Worm (Caenorhabditis elegans) whole organism, L3 larva: ENCODE measurements around the gene R06F6.8.

Experiments
- R02D3.7 ChIP-seq: fragments of 150-350 bp; optimal IDR thresholded peaks from 2 replicates; lab custom pipeline; 2014; ENCODE audit warnings: missing biosample characterization, missing genetic modification characterization
- aly-2 ChIP-seq: fragments of 150-350 bp; optimal IDR thresholded peaks from 2 replicates; lab custom pipeline; 2014; ENCODE audit warnings: missing biosample characterization, missing genetic modification characterization
- ceh-16 ChIP-seq: sonication (generic microtip); optimal IDR thresholded peaks from 2 replicates; lab custom pipeline; 2017; ENCODE audit warnings: missing biosample characterization, missing genetic modification characterization
- ceh-28 ChIP-seq: fragments of 150-350 bp; optimal IDR thresholded peaks from 2 replicates; lab custom pipeline; 2014; ENCODE audit warnings: missing biosample characterization, missing genetic modification reagents, missing genetic modification characterization
- ceh-82 ChIP-seq: fragments of 150-350 bp; optimal IDR thresholded peaks from 2 replicates; lab custom pipeline; 2014; ENCODE audit warnings: missing biosample characterization, missing genetic modification characterization
- daf-12 ChIP-seq: fragments of 150-350 bp; optimal IDR thresholded peaks from 2 replicates; lab custom pipeline; 2014; ENCODE audit warnings: missing biosample characterization, missing genetic modification reagents, missing genetic modification characterization
- egl-27 ChIP-seq: sonication (generic microtip); optimal IDR thresholded peaks from 4 replicates; lab custom pipeline; 2017; ENCODE audit warnings: missing biosample characterization, missing genetic modification reagents, missing genetic modification characterization
- elt-2 ChIP-seq: sonication (generic microtip); optimal IDR thresholded peaks from 2 replicates; lab custom pipeline; 2016; ENCODE audit warnings: missing genetic modification reagents, mild to moderate bottlenecking, missing genetic modification characterization, missing compliant biosample characterization
- elt-3 ChIP-seq, 3 experiments: fragments of 150-350 bp in 1 of 3; sonication (generic microtip) in 2 of 3; optimal IDR thresholded peaks; 2 replicates in 2 of 3; 4 replicates in 1 of 3; lab custom pipeline; 2014 to 2017; ENCODE audit warnings: missing biosample characterization in 3 of 3, missing genetic modification characterization in 3 of 3
- fkh-10 ChIP-seq: sonication (generic microtip); optimal IDR thresholded peaks from 2 replicates; lab custom pipeline; 2017; ENCODE audit warnings: missing biosample characterization, missing genetic modification reagents, missing genetic modification characterization
- fkh-2 ChIP-seq: fragments of 150-350 bp; optimal IDR thresholded peaks from 2 replicates; lab custom pipeline; 2014; ENCODE audit warnings: missing biosample characterization, missing genetic modification reagents, missing genetic modification characterization
- fos-1 ChIP-seq: fragments of 150-350 bp; optimal IDR thresholded peaks from 2 replicates; lab custom pipeline; 2014; ENCODE audit warnings: missing biosample characterization, missing genetic modification characterization
- hmg-11 ChIP-seq: sonication (generic microtip); optimal IDR thresholded peaks from 2 replicates; lab custom pipeline; 2016; ENCODE audit warnings: missing genetic modification characterization, missing compliant biosample characterization
- jun-1 ChIP-seq: fragments of 150-350 bp; optimal IDR thresholded peaks from 2 replicates; lab custom pipeline; 2014; ENCODE audit warnings: missing biosample characterization, missing genetic modification reagents, missing genetic modification characterization
- lin-15B ChIP-seq: fragments of 150-350 bp; optimal IDR thresholded peaks from 2 replicates; lab custom pipeline; 2014; ENCODE audit warnings: missing biosample characterization, missing genetic modification characterization
- lin-39 ChIP-seq: fragments of 150-350 bp; optimal IDR thresholded peaks from 2 replicates; lab custom pipeline; 2018; ENCODE audit warnings: missing biosample characterization, missing genetic modification reagents, missing genetic modification characterization
- lsy-12 ChIP-seq: sonication (generic microtip); optimal IDR thresholded peaks from 2 replicates; lab custom pipeline; 2016; ENCODE audit warnings: mild to moderate bottlenecking, missing genetic modification characterization, missing compliant biosample characterization
- mml-1 ChIP-seq: fragments of 150-350 bp; sonication (generic microtip); optimal IDR thresholded peaks from 3 replicates; lab custom pipeline; 2014; ENCODE audit warnings: missing biosample characterization, missing genetic modification characterization
- nfya-1 ChIP-seq: sonication (generic microtip); optimal IDR thresholded peaks from 2 replicates; lab custom pipeline; 2017; ENCODE audit warnings: missing genetic modification characterization, mild to moderate bottlenecking, missing compliant biosample characterization, antibody characterized with exemption, moderate library complexity; ENCODE audit not compliant: insufficient read depth
- nhr-11 ChIP-seq: fragments of 150-350 bp; optimal IDR thresholded peaks from 2 replicates; lab custom pipeline; 2014; ENCODE audit warnings: missing biosample characterization, missing genetic modification characterization
- nhr-23 ChIP-seq: fragments of 150-350 bp; optimal IDR thresholded peaks from 2 replicates; lab custom pipeline; 2014; ENCODE audit warnings: missing biosample characterization, missing genetic modification reagents, missing genetic modification characterization
- nhr-25 ChIP-seq: sonication (generic microtip); optimal IDR thresholded peaks from 2 replicates; lab custom pipeline; 2017; ENCODE audit warnings: missing biosample characterization, missing genetic modification characterization
- nhr-28 ChIP-seq: fragments of 150-350 bp; optimal IDR thresholded peaks from 2 replicates; lab custom pipeline; 2014; ENCODE audit warnings: missing biosample characterization, missing genetic modification characterization
- nhr-43 ChIP-seq: sonication (generic microtip); optimal IDR thresholded peaks from 2 replicates; lab custom pipeline; 2016; ENCODE audit warnings: mild to moderate bottlenecking, missing genetic modification characterization, missing compliant biosample characterization; ENCODE audit not compliant: poor library complexity, severe bottlenecking
- nhr-76 ChIP-seq: fragments of 150-350 bp; sonication (generic microtip); optimal IDR thresholded peaks from 5 replicates; lab custom pipeline; 2014; ENCODE audit warnings: missing biosample characterization, missing genetic modification characterization
- nhr-77 ChIP-seq: fragments of 150-350 bp; optimal IDR thresholded peaks from 2 replicates; lab custom pipeline; 2014; ENCODE audit warnings: missing biosample characterization, missing genetic modification characterization
- pha-4 ChIP-seq: fragments of 150-350 bp; optimal IDR thresholded peaks from 2 replicates; lab custom pipeline; 2014; ENCODE audit warnings: missing biosample characterization, missing genetic modification reagents, missing genetic modification characterization
- skn-1 ChIP-seq: fragments of 150-350 bp; optimal IDR thresholded peaks from 2 replicates; lab custom pipeline; 2014; ENCODE audit warnings: missing biosample characterization, missing genetic modification characterization
- snpc-4 ChIP-seq: fragments of 150-350 bp; optimal IDR thresholded peaks from 2 replicates; lab custom pipeline; 2014; ENCODE audit warnings: missing biosample characterization, missing genetic modification characterization
- tbx-2 ChIP-seq: sonication (generic microtip); optimal IDR thresholded peaks from 2 replicates; lab custom pipeline; 2016; ENCODE audit warnings: mild to moderate bottlenecking, missing genetic modification characterization, missing compliant biosample characterization
- unc-39 ChIP-seq: sonication (generic microtip); optimal IDR thresholded peaks from 4 replicates; lab custom pipeline; 2017; ENCODE audit warnings: missing biosample characterization, missing genetic modification characterization
- zag-1 ChIP-seq: fragments of 150-350 bp; optimal IDR thresholded peaks from 2 replicates; lab custom pipeline; 2014; ENCODE audit warnings: missing biosample characterization, missing genetic modification characterization
- ztf-11 ChIP-seq: fragments of 150-350 bp; optimal IDR thresholded peaks from 2 replicates; lab custom pipeline; 2014; ENCODE audit warnings: missing biosample characterization, missing genetic modification characterization
- ztf-4 ChIP-seq: fragments of 150-350 bp; optimal IDR thresholded peaks from 2 replicates; lab custom pipeline; 2014; ENCODE audit warnings: missing biosample characterization, missing genetic modification characterization

R06F6.8 gene

DNA sequence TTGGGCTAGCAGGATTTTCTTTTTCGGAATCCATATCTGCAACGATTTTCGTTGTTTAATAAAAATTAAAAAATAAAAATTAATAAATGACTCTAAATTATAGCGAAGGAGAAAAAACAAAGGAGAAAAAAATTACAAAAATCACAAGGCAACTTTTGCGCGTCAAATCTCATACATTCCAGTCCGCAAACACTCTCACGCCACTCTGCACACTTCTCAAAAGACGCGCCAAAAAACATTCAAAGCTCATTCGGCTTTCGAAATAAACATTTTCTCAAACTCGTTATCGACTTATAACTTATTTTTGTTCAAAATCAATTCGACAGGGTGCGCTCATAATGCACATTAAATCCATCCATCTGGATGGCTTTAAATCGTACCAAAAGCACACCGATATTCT is 4.3 kb upstream of the R06F6.8 start, which contains the start of the genes R06F6.12 and mix-1 (continued):
- TF ChIP-seq nhr-25 (tag; lab: Kevin White, UChicago) = no peak
- TF ChIP-seq, all 47 proteins: peak for 8

DNA sequence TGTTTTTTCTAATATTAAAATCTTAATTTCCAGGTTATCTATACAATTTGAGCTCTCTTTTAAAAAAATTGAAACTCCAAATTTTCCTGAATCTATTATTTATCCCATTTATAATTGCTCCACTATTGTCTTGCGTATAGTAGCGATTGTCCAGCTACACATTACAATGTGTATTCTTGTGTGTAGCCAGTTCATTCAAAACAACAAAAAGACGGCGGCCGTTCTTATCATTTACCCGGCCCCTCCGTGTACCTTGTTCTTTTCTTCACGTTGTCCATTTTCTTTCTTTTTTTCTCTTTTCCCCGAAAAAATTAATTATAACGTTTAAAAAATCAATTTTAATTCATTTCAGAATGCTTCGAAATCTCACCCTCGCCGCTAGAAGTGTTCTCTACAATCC is 901 bp upstream of the R06F6.8 start, which contains the start of gene ech-4:
TSS of gene ech-4 (plus strand) at position 353 of the 400 bp plus-strand sequence.
- TF ChIP-seq ceh-16 (tag; lab: Kevin White, UChicago) (no peak), lsy-12 (tag; lab: Kevin White, UChicago) (no peak), jun-1 (tag; lab: Kevin White, UChicago) (peak; percentile 3), R02D3.7 (tag; lab: Kevin White, UChicago) (no peak), egl-27 (tag; lab: Kevin White, UChicago) (no peak), elt-2 (tag; lab: Kevin White, UChicago) (peak; percentile 47), lin-39 (no peak), nhr-77 (no peak), nhr-43 (tag; lab: Kevin White, UChicago) (no peak), snpc-4 (tag; lab: Kevin White, UChicago) (no peak), fos-1 (no peak), fkh-2 (no peak), nhr-23 (tag; lab: Kevin White, UChicago) (no peak), nfya-1 (tag; lab: Kevin White, UChicago) (no peak), ztf-4 (tag; lab: Kevin White, UChicago) (no peak), ceh-82 (tag; lab: Kevin White, UChicago) (no peak), nhr-28 (tag; lab: Kevin White, UChicago) (no peak), zag-1 (tag; lab: Kevin White, UChicago) (no peak), tbx-2 (tag; lab: Kevin White, UChicago) (no peak), hmg-11 (no peak), pha-4 (tag; lab: Kevin White, UChicago) (peak; percentile 11), elt-3 (tag; optimal IDR thresholded peaks at IDR 0.05; lab: Kevin White, UChicago) (no peak), nhr-25 (tag; lab: Kevin White, UChicago) (no peak), ceh-28 (tag; lab: Kevin White, UChicago) (no peak)

DNA sequence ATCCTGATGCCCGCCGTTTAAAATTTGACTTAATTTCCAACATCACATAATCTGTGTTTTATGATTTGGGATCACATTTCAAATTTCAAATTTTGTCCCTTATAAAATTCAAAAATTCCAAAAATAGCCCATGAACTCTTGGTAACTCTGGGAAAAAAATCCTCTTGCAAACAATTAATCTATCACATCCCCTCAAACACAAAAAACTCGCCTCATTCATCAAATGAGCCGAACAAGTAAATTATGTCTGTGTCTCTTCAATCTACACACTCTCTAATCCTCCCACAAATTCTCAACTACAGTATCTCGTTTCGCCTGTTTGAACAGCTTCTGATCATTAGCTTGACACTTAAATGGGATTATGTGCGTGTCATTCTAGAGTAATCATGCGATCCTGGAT is 9.1 kb downstream of the R06F6.8 start, which contains the start of gene msrp-7:
TSS of gene msrp-7 (plus strand) at position 301 of the 400 bp plus-strand sequence.
- TF ChIP-seq lin-15B (no peak), pha-4 (tag; lab: Kevin White, UChicago) (no peak), fos-1 (no peak), skn-1 (tag; lab: Kevin White, UChicago) (no peak)

DNA sequence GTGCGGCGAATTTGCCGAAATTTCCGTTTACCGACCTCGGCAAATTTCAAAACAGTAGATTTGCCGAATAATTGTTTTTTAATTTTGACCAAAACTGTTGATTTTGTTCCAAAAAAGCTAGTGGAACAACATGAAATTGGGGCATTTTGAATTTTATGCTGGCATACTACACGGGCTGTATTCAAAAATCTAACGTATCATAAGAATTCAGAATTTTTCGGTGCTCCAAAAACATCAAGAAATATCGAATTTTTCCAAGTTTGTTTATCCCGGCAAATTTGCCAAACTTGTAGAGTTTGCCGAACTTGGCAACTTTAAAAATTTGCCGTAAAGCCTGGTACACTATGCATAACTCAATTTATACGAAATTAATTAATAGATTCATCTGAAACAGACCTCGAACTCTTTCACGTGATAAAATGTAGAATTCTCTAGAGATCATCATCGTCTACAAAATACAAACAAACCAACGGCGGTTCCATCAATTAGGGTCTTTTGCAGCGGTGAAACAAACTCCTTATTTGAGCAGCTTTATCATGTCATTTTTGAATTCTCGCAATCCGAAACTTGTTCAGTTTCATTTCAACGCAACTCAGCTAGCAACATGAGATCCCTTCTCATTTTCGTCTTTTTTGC is 11.0 kb downstream of the R06F6.8 start, which contains the start of gene R06F6.14:
TSS of gene R06F6.14 (plus strand) at position 586 of the 636 bp plus-strand sequence.
- TF ChIP-seq zag-1 (tag; lab: Kevin White, UChicago) (no peak), lin-39 (no peak), aly-2 (no peak), egl-27 (tag; lab: Kevin White, UChicago) (no peak), mml-1 (tag; lab: Kevin White, UChicago) (no peak), ztf-4 (tag; lab: Kevin White, UChicago) (no peak), lin-15B (no peak), fkh-2 (no peak)

DNA sequence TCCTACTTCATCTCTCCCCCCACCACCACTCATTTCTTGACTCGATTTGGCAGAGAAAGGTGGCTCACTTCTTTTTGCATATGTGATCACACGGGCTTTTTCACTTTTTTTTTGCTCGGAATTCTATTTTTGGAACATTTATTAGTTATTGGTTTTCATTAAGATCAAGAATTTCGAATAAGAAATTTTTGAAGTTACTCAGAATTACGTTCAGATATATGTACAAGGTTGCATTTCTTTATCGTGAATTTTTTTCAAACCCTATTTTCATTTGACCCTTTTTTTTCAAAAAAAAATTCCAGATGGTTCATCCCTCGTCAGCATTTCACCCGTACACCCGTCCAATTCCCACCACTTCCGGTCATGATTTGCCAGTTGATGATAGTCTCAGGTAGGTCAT is 14.3 kb downstream of the R06F6.8 start, which contains the start of gene ceh-62:
TSS of gene ceh-62 (plus strand) at position 301 of the 400 bp plus-strand sequence.
- no peak for TF ChIP-seq ceh-82 (tag; lab: Kevin White, UChicago)
- TF ChIP-seq nhr-11 (tag; lab: Kevin White, UChicago) = no peak
- no peak for TF ChIP-seq unc-39 (tag; lab: Kevin White, UChicago)
- no peak for TF ChIP-seq ceh-16 (tag; lab: Kevin White, UChicago)
- no peak for TF ChIP-seq ztf-11 (tag; lab: Kevin White, UChicago)
- no peak for TF ChIP-seq daf-12 (tag; lab: Kevin White, UChicago)
- no peak for TF ChIP-seq skn-1 (tag; lab: Kevin White, UChicago)
- no peak for TF ChIP-seq nhr-76 (tag; lab: Kevin White, UChicago)
- no peak for TF ChIP-seq fkh-10
- no peak for TF ChIP-seq nhr-23 (tag; lab: Kevin White, UChicago)
- no peak for TF ChIP-seq aly-2
